Worm (Caenorhabditis elegans) whole organism, L4 larva: ENCODE results near the gene nac-1.

ENCODE experiments used
- ceh-44 ChIP-seq: fragments of 200-800 bp; sonication (Bioruptor generic); IDR thresholded peaks from 2 replicates; pipeline ENCODE4 v1.3.6; 2022; ENCODE audit warnings: missing genetic modification reagents, missing genetic modification characterization, missing compliant biosample characterization
- ceh-82 ChIP-seq: sonication (generic microtip); optimal IDR thresholded peaks from 2 replicates; lab custom pipeline; 2017; ENCODE audit warnings: missing biosample characterization, missing genetic modification characterization
- dmd-6 ChIP-seq: fragments of 200-800 bp; sonication (Bioruptor generic); IDR thresholded peaks from 2 replicates; pipeline ENCODE4 v1.3.6; 2022; ENCODE audit warnings: missing genetic modification reagents, missing genetic modification characterization, missing compliant biosample characterization
- fkh-10 ChIP-seq: fragments of 150-350 bp; optimal IDR thresholded peaks from 2 replicates; lab custom pipeline; 2014; ENCODE audit warnings: missing biosample characterization, missing genetic modification reagents, missing genetic modification characterization
- pqm-1 ChIP-seq: sonication (generic microtip); optimal IDR thresholded peaks from 2 replicates; lab custom pipeline; 2017; ENCODE audit warnings: missing biosample characterization, missing genetic modification characterization

ce11 chrX:14898205-14898604 is 3.3 kb downstream of the nac-1 start, which contains the start of gene lips-8:
- TF ChIP-seq dmd-6 (GFP tag; lab: Robert Waterston, UW) (no peak), ceh-82 (no peak), fkh-10 (GFP tag; lab: Kevin White, UChicago) (no peak), pqm-1 (tag; lab: Kevin White, UChicago) (no peak), ceh-44 (GFP tag; lab: Robert Waterston, UW) (no peak)
